Fruit fly (Drosophila melanogaster) whole organism, embryonic: ENCODE data around the gene CG11790.

Experiments
- Awh ChIP-seq: fragments of 200-800 bp; sonication (Bioruptor generic); IDR thresholded peaks from 2 replicates; pipeline ENCODE4, ENCODE4 v1.3.6; 2022; ENCODE audit warnings: missing biosample characterization, missing genetic modification characterization
- Blimp-1 ChIP-seq: fragments of 200-800 bp; sonication (Bioruptor generic); optimal IDR thresholded peaks from 3 replicates; lab custom pipeline; 2018; ENCODE audit warnings: missing biosample characterization, missing genetic modification characterization, mild to moderate bottlenecking, moderate library complexity, missing genetic modification reagents
- CG10565 ChIP-seq: fragments of 200-800 bp; sonication (Bioruptor generic); optimal IDR thresholded peaks from 3 replicates; lab custom pipeline; 2016; ENCODE audit warnings: missing biosample characterization, mild to moderate bottlenecking, missing genetic modification characterization
- CG10979 ChIP-seq: fragments of 200-800 bp; sonication (Bioruptor generic); optimal IDR thresholded peaks from 2 replicates; lab custom pipeline; 2018; ENCODE audit warnings: missing biosample characterization, mild to moderate bottlenecking, missing genetic modification characterization, moderate library complexity
- CG14710 ChIP-seq: fragments of 200-800 bp; sonication (Bioruptor generic); optimal IDR thresholded peaks from 3 replicates; lab custom pipeline; 2019; ENCODE audit warnings: missing biosample characterization, mild to moderate bottlenecking, missing genetic modification characterization, moderate library complexity
- CG2129 ChIP-seq: fragments of 200-800 bp; sonication (Bioruptor generic); IDR thresholded peaks from 2 replicates; pipeline ENCODE4 v1.3.6; 2022; ENCODE audit warnings: missing biosample characterization, missing genetic modification characterization; ENCODE audit not compliant: partially characterized antibody
- CG32772 ChIP-seq: fragments of 200-800 bp; sonication (Bioruptor generic); IDR thresholded peaks from 2 replicates; pipeline ENCODE4 v1.3.6; 2022; ENCODE audit warnings: missing biosample characterization, missing genetic modification characterization
- CG4404 ChIP-seq: fragments of 200-800 bp; sonication (Bioruptor generic); IDR thresholded peaks from 2 replicates; pipeline ENCODE4 v1.3.6; 2022; ENCODE audit warnings: missing biosample characterization, missing genetic modification characterization
- CG4707 ChIP-seq: fragments of 200-800 bp; sonication (Bioruptor generic); optimal IDR thresholded peaks from 2 replicates; lab custom pipeline; 2018; ENCODE audit warnings: missing biosample characterization, mild to moderate bottlenecking, missing genetic modification characterization, moderate library complexity
- CG5953 ChIP-seq: fragments of 200-800 bp; sonication (Bioruptor generic); IDR thresholded peaks from 2 replicates; pipeline ENCODE4 v1.3.6; 2022; ENCODE audit warnings: missing biosample characterization, missing genetic modification characterization
- CG6654 ChIP-seq: fragments of 200-800 bp; sonication (Bioruptor generic); optimal IDR thresholded peaks from 2 replicates; lab custom pipeline; 2017; ENCODE audit warnings: missing biosample characterization, mild to moderate bottlenecking, missing genetic modification characterization
- CG6854 ChIP-seq: fragments of 200-800 bp; sonication (Bioruptor generic); optimal IDR thresholded peaks from 3 replicates; lab custom pipeline; 2017; ENCODE audit warnings: missing biosample characterization, mild to moderate bottlenecking, missing genetic modification characterization
- D19B ChIP-seq: fragments of 200-800 bp; sonication (Bioruptor generic); optimal IDR thresholded peaks from 2 replicates; lab custom pipeline; 2017; ENCODE audit warnings: missing biosample characterization, mild to moderate bottlenecking, missing genetic modification characterization
- Dad ChIP-seq: fragments of 200-800 bp; sonication (Bioruptor generic); optimal IDR thresholded peaks from 3 replicates; lab custom pipeline; 2016; ENCODE audit warnings: missing biosample characterization, missing genetic modification characterization
- Deaf1 ChIP-seq: fragments of 200-800 bp; optimal IDR thresholded peaks from 3 replicates; lab custom pipeline; 2019; ENCODE audit warnings: missing biosample characterization, mild to moderate bottlenecking, missing genetic modification characterization, moderate library complexity
- Fer2 ChIP-seq: fragments of 200-800 bp; sonication (Bioruptor generic); optimal IDR thresholded peaks from 2 replicates; lab custom pipeline; 2018; ENCODE audit warnings: missing biosample characterization, mild to moderate bottlenecking, missing genetic modification characterization, moderate library complexity
- HmgD ChIP-seq: fragments of 200-800 bp; sonication (Bioruptor generic); optimal IDR thresholded peaks from 3 replicates; lab custom pipeline; 2016; ENCODE audit warnings: missing biosample characterization, missing genetic modification characterization
- HmgZ ChIP-seq: fragments of 200-800 bp; sonication (Bioruptor generic); optimal IDR thresholded peaks from 2 replicates; lab custom pipeline; 2018; ENCODE audit warnings: missing biosample characterization, mild to moderate bottlenecking, missing genetic modification characterization
- Hsf ChIP-seq: fragments of 200-800 bp; sonication (Bioruptor generic); optimal IDR thresholded peaks from 3 replicates; lab custom pipeline; 2016; ENCODE audit warnings: missing biosample characterization, missing genetic modification characterization
- Mad ChIP-seq: fragments of 200-800 bp; sonication (Bioruptor generic); optimal IDR thresholded peaks from 2 replicates; lab custom pipeline; 2016; ENCODE audit warnings: missing biosample characterization, missing genetic modification characterization
- Oaz ChIP-seq: fragments of 200-800 bp; sonication (Bioruptor generic); IDR thresholded peaks from 2 replicates; pipeline ENCODE4 v1.3.6; 2022; ENCODE audit warnings: missing biosample characterization, missing genetic modification characterization
- Oli ChIP-seq: fragments of 200-800 bp; sonication (Bioruptor generic); optimal IDR thresholded peaks from 2 replicates; lab custom pipeline; 2018; ENCODE audit warnings: missing biosample characterization, mild to moderate bottlenecking, missing genetic modification characterization, moderate library complexity
- Opbp ChIP-seq: fragments of 200-800 bp; sonication (Bioruptor generic); IDR thresholded peaks from 3 replicates; pipeline ENCODE4 v1.3.6; 2022; ENCODE audit warnings: missing biosample characterization, missing genetic modification characterization; ENCODE audit not compliant: partially characterized antibody
- Ravus ChIP-seq: fragments of 200-800 bp; sonication (Bioruptor generic); IDR thresholded peaks from 2 replicates; pipeline ENCODE4 v1.3.6; 2022; ENCODE audit warnings: missing biosample characterization, missing genetic modification characterization
- Rfx ChIP-seq: fragments of 200-800 bp; sonication (Bioruptor generic); IDR thresholded peaks from 2 replicates; pipeline ENCODE4 v1.3.6; 2022; ENCODE audit warnings: missing biosample characterization, missing genetic modification characterization
- Vsx1 ChIP-seq: fragments of 200-800 bp; sonication (Bioruptor generic); optimal IDR thresholded peaks from 2 replicates; lab custom pipeline; 2017; ENCODE audit warnings: missing biosample characterization, mild to moderate bottlenecking, missing genetic modification characterization, missing genetic modification reagents
- ase ChIP-seq: fragments of 200-800 bp; sonication (Bioruptor generic); IDR thresholded peaks from 3 replicates; pipeline ENCODE4 v1.3.6; 2022; ENCODE audit warnings: missing biosample characterization, missing genetic modification characterization
- bigmax ChIP-seq: fragments of 200-800 bp; sonication (Bioruptor generic); optimal IDR thresholded peaks from 2 replicates; lab custom pipeline; 2018; ENCODE audit warnings: missing biosample characterization, mild to moderate bottlenecking, missing genetic modification characterization
- cad ChIP-seq: fragments of >200 bp; optimal IDR thresholded peaks from 2 replicates; lab custom pipeline; 2017; ENCODE audit warnings: missing biosample characterization, missing genetic modification characterization
- cas ChIP-seq: fragments of 200-800 bp; sonication (Bioruptor generic); IDR thresholded peaks from 2 replicates; pipeline ENCODE4 v1.3.6; 2022; ENCODE audit warnings: missing biosample characterization, missing genetic modification characterization
- cg ChIP-seq: fragments of 200-800 bp; sonication (Bioruptor generic); optimal IDR thresholded peaks from 3 replicates; lab custom pipeline; 2019; ENCODE audit warnings: missing biosample characterization, mild to moderate bottlenecking, missing genetic modification characterization, moderate library complexity
- chif ChIP-seq, 2 experiments: fragments of 200-800 bp; sonication (Bioruptor generic); optimal IDR thresholded peaks; 3 replicates each; lab custom pipeline; 2016; ENCODE audit warnings: missing biosample characterization in 2 of 2, missing genetic modification characterization in 2 of 2
- chinmo ChIP-seq: fragments of 200-800 bp; sonication (Bioruptor generic); IDR thresholded peaks from 4 replicates; pipeline ENCODE4 v1.3.6; 2022; ENCODE audit warnings: missing biosample characterization, missing genetic modification characterization; ENCODE audit not compliant: partially characterized antibody
- dmrt11E ChIP-seq: fragments of 200-800 bp; sonication (Bioruptor generic); optimal IDR thresholded peaks from 3 replicates; lab custom pipeline; 2018; ENCODE audit warnings: missing biosample characterization, mild to moderate bottlenecking, missing genetic modification characterization, moderate library complexity
- fu2 ChIP-seq: fragments of 200-800 bp; sonication (Bioruptor generic); optimal IDR thresholded peaks from 2 replicates; lab custom pipeline; 2016; ENCODE audit warnings: missing biosample characterization, missing genetic modification characterization
- hkb ChIP-seq, 2 experiments: fragments of 200-800 bp in 1 of 2; fragments of >200 bp in 1 of 2; sonication (Bioruptor generic) in 1 of 2; IDR thresholded peaks in 1 of 2; optimal IDR thresholded peaks in 1 of 2; 2 replicates each; pipeline versions ENCODE4 v1.3.6 to Lab custom; 2017 to 2022; ENCODE audit warnings: missing biosample characterization in 1 of 2, missing genetic modification characterization in 1 of 2
- jigr1 ChIP-seq: fragments of 200-800 bp; sonication (Bioruptor generic); IDR thresholded peaks from 3 replicates; pipeline ENCODE4 v1.3.6; 2022; ENCODE audit warnings: missing biosample characterization, missing genetic modification characterization
- lilli ChIP-seq: fragments of 200-800 bp; sonication (Bioruptor generic); optimal IDR thresholded peaks from 3 replicates; lab custom pipeline; 2016; ENCODE audit warnings: missing biosample characterization, missing genetic modification characterization
- maf-S ChIP-seq: fragments of 200-800 bp; sonication (Bioruptor generic); optimal IDR thresholded peaks from 2 replicates; lab custom pipeline; 2016; ENCODE audit warnings: missing biosample characterization, missing genetic modification characterization
- mam ChIP-seq: fragments of 200-800 bp; sonication (Bioruptor generic); optimal IDR thresholded peaks from 3 replicates; lab custom pipeline; 2016; ENCODE audit warnings: missing biosample characterization, missing genetic modification characterization
- nmo ChIP-seq: fragments of 200-800 bp; sonication (Bioruptor generic); optimal IDR thresholded peaks from 2 replicates; lab custom pipeline; 2018; ENCODE audit warnings: missing biosample characterization, mild to moderate bottlenecking, missing genetic modification characterization, moderate library complexity
- nom ChIP-seq: fragments of 200-800 bp; sonication (Bioruptor generic); optimal IDR thresholded peaks from 2 replicates; lab custom pipeline; 2017; ENCODE audit warnings: missing biosample characterization, missing genetic modification characterization, mild to moderate bottlenecking, moderate library complexity, missing genetic modification reagents
- prd ChIP-seq, 3 experiments: fragments of >200 bp in 2 of 3; fragments of 200-800 bp in 1 of 3; sonication (Bioruptor generic) in 1 of 3; optimal IDR thresholded peaks in 2 of 3; IDR thresholded peaks in 1 of 3; 2 replicates in 2 of 3; 3 replicates in 1 of 3; pipeline versions ENCODE4 v1.3.6 to Lab custom; 2017 to 2022; ENCODE audit warnings: missing biosample characterization in 1 of 3, missing genetic modification characterization in 1 of 3
- scrt ChIP-seq: fragments of 200-800 bp; sonication (Bioruptor generic); optimal IDR thresholded peaks from 2 replicates; lab custom pipeline; 2018; ENCODE audit warnings: missing biosample characterization, mild to moderate bottlenecking, missing genetic modification characterization, moderate library complexity
- sima ChIP-seq: fragments of 200-800 bp; sonication (Bioruptor generic); optimal IDR thresholded peaks from 2 replicates; lab custom pipeline; 2016; ENCODE audit warnings: missing biosample characterization, missing genetic modification characterization
- sisA ChIP-seq: fragments of 200-800 bp; sonication (Bioruptor generic); IDR thresholded peaks from 2 replicates; pipeline ENCODE4 v1.3.6; 2022; ENCODE audit warnings: missing biosample characterization, missing genetic modification characterization
- stwl ChIP-seq: fragments of 200-800 bp; sonication (Bioruptor generic); optimal IDR thresholded peaks from 3 replicates; lab custom pipeline; 2018; ENCODE audit warnings: missing biosample characterization, mild to moderate bottlenecking, missing genetic modification characterization, moderate library complexity
- vvl ChIP-seq: fragments of 200-800 bp; sonication (Bioruptor generic); IDR thresholded peaks from 2 replicates; pipeline ENCODE4 v1.3.6; 2022; ENCODE audit warnings: missing biosample characterization, missing genetic modification characterization

CG11790 gene

DNA sequence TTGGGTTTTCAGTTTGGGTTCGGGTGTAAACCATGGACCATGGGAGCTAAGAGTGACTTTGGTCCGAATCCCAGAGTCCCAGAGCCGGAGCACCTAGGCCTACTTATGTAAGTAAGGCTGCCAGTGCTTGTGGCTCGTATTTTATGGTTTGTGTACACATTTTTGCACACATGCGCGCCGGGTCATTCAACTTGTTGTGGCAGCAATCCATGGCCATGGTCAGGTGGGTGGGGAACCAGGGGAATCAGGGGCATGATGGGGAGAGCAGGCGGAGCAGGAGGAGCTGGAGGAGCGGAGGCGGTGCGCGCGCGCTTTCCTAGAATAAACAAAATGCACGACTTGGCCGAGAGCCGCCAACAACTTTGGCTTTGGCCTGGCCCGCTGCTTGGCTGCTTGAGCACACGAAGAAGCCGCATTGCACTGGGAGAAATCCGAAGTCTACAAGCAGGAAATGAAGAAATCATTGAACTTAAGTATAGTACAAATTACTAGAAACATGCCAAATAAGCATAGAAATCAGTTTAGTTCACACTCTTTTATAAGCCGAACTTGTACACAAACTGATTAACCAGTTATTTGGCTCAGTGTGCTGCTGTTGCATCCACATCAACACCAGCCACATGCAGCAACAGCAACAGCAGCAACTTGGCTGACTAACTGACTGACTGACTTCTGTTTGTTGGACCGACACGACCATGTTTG is 37.6 kb upstream of the CG11790 start (continued):
- TF ChIP-seq prd (optimal IDR thresholded peaks at IDR 0.05; lab: Kevin White, UChicago), result no peak
- TF ChIP-seq prd (GFP tag; IDR thresholded peaks at IDR 0.05; lab: Robert Waterston, UW), result peak; percentile 45; the same call in 1 of the 3 replicates
- TF ChIP-seq scrt, result no peak
- no peak for TF ChIP-seq mam (GFP tag; lab: Kevin White, UChicago)
- TF ChIP-seq CG4404 (GFP tag; lab: Robert Waterston, UW), result peak; percentile 34; the same call in 1 of the 2 replicates
- no peak for TF ChIP-seq CG6854 (GFP tag; lab: Kevin White, UChicago)
- no peak for TF ChIP-seq hkb (optimal IDR thresholded peaks at IDR 0.05; lab: Kevin White, UChicago)
- TF ChIP-seq hkb (GFP tag; IDR thresholded peaks at IDR 0.05; lab: Robert Waterston, UW), result no peak
- no peak for TF ChIP-seq CG32772 (GFP tag; lab: Robert Waterston, UW)
- no peak for TF ChIP-seq CG14710 (tag; lab: Kevin White, UChicago)
- no peak for TF ChIP-seq stwl (tag; lab: Kevin White, UChicago)
- TF ChIP-seq Awh (GFP tag; lab: Robert Waterston, UW), result no peak
- TF ChIP-seq Rfx, result no peak
- TF ChIP-seq Oli (tag; lab: Kevin White, UChicago), result no peak
- no peak for TF ChIP-seq Oaz (GFP tag; lab: Robert Waterston, UW)
- peak; percentile 40 for TF ChIP-seq CG10979 (tag; lab: Kevin White, UChicago)
- no peak for TF ChIP-seq CG5953 (GFP tag; lab: Robert Waterston, UW)
- TF ChIP-seq sisA (GFP tag; lab: Robert Waterston, UW), result 0 out of 2 replicates have a peak, but pooled peaks have one; percentile 12
- TF ChIP-seq dmrt11E (tag; lab: Kevin White, UChicago), result peak; percentile 30
- no peak for TF ChIP-seq bigmax (GFP tag; lab: Kevin White, UChicago)
- 0 out of 2 replicates have a peak, but pooled peaks have one; percentile 27 for TF ChIP-seq vvl
- no peak for TF ChIP-seq cas (GFP tag; lab: Robert Waterston, UW)
- peak; percentile 80 for TF ChIP-seq nom (GFP tag; lab: Kevin White, UChicago)
- no peak for TF ChIP-seq cad (GFP tag; lab: Kevin White, UChicago)
- no peak for TF ChIP-seq jigr1 (GFP tag; lab: Robert Waterston, UW)
- TF ChIP-seq CG10565, result no peak
- no peak for TF ChIP-seq CG2129 (GFP tag; lab: Robert Waterston, UW)
- no peak for TF ChIP-seq Ravus (GFP tag; lab: Robert Waterston, UW)
- no peak for TF ChIP-seq HmgD
- peak; percentile 9 for TF ChIP-seq nmo
- TF ChIP-seq Blimp-1 (GFP tag; lab: Kevin White, UChicago), result peak; percentile 13
- no peak for TF ChIP-seq HmgZ (tag; lab: Kevin White, UChicago)
- TF ChIP-seq Vsx1 (GFP tag; lab: Kevin White, UChicago), result no peak
- no peak for TF ChIP-seq D19B (GFP tag; lab: Kevin White, UChicago)
- TF ChIP-seq, all 482 proteins: peak for 16

dm6 chr3R:25012016-25012415 is 35.5 kb upstream of the CG11790 start:
- TF ChIP-seq maf-S (no peak), Fer2 (tag; lab: Kevin White, UChicago) (no peak), lilli (GFP tag; lab: Kevin White, UChicago) (no peak), Dad (no peak), Deaf1 (tag; lab: Kevin White, UChicago) (no peak), sima (GFP tag; lab: Kevin White, UChicago) (no peak), dmrt11E (tag; lab: Kevin White, UChicago) (no peak), chinmo (GFP tag; lab: Robert Waterston, UW) (0 out of 4 replicates have a peak, but pooled peaks have one; percentile 35), CG6654 (no peak), chif (GFP tag; optimal IDR thresholded peaks at IDR 0.05; lab: Kevin White, UChicago) (no peak), fu2 (GFP tag; lab: Kevin White, UChicago) (no peak), ase (GFP tag; lab: Robert Waterston, UW) (no peak), Mad (GFP tag; lab: Kevin White, UChicago) (no peak), CG4707 (no peak), cg (GFP tag; lab: Kevin White, UChicago) (no peak), Awh (GFP tag; lab: Robert Waterston, UW) (0 out of 2 replicates have a peak, but pooled peaks have one; percentile 25), Opbp (GFP tag; lab: Robert Waterston, UW) (no peak), CG10565 (no peak), Hsf (no peak)
